Fruit fly (Drosophila melanogaster) S2 (cell line): ENCODE data around the gene CG15877.

ENCODE experiments used
- CG8478 ChIP-seq: fragments of >200 bp; optimal IDR thresholded peaks from 2 replicates; lab custom pipeline; 2018
- CTCF ChIP-seq, 2 experiments: fragments of >200 bp; optimal IDR thresholded peaks; 2 replicates each; lab custom pipeline; 2018

The CG15877 gene

dm6 chr3L:2407271-2407670 lies 29.9 kb upstream of the CG15877 start:
- no peak for TF ChIP-seq CG8478
- TF ChIP-seq CTCF (optimal IDR thresholded peaks at IDR 0.05; lab: Kevin White, UChicago): peak; percentile 34 to 63

DNA sequence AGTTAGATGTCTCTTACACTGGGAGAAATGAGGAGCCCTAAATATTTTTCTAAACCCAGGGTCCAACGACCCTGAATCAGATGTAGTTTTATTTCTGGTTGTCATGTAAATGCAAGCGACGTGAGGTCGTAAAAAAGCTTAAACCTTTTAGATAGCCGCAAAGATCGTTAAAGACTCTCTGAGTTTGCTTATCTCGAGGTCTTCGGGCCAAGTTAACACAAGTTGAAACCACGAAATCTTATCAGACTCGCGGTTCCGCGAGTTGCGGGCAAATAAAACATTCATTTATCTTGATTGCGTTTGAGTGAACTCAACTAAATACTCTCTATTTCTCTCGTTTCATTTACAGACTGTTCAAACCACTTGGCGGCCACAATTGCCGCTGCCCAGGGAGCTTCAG lies 24.9 kb upstream of the CG15877 start:
- no peak for TF ChIP-seq CTCF (optimal IDR thresholded peaks at IDR 0.05; lab: Kevin White, UChicago)
- no peak for TF ChIP-seq CG8478

DNA sequence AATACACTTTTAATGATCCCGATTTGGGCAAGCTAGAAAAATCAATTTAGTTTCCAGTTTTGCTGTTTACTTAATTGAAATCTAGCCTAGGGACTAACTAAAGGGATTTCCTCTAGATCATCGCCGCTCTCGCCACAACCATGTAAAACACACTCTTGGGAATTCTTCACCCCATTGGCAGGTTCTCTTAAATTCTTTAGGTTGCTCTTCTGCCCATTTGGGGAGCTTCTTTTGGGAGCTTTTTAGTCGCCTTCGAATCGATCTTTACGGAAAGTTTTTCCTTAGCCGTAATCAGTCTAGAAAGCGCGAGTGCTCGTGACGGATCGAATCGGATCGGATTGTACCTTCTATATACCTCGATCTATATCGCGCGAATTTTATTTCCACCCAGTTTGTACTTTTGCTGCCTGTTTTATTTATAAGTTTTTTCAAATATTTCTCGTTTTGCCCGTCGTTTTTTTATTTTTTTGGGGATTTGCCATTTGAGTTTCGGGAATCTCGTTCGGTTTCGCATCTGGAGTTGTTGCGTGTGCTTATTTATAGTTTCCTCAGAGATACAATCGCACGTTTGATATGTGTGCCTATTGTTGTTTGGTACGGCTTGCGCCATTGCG lies 23.0 kb upstream of the CG15877 start:
- TF ChIP-seq CG8478: no peak
- no peak for TF ChIP-seq CTCF (optimal IDR thresholded peaks at IDR 0.05; lab: Kevin White, UChicago)

- no peak for TF ChIP-seq CTCF (optimal IDR thresholded peaks at IDR 0.05; lab: Kevin White, UChicago)
- TF ChIP-seq CG8478: no peak
Observed at dm6 chr3L:2399788-2400187, 22.4 kb upstream of the CG15877 start.

- TF ChIP-seq CG8478: no peak
- TF ChIP-seq CTCF (optimal IDR thresholded peaks at IDR 0.05; lab: Kevin White, UChicago): no peak
Observed at dm6 chr3L:2398636-2399035, 21.3 kb upstream of the CG15877 start.

DNA sequence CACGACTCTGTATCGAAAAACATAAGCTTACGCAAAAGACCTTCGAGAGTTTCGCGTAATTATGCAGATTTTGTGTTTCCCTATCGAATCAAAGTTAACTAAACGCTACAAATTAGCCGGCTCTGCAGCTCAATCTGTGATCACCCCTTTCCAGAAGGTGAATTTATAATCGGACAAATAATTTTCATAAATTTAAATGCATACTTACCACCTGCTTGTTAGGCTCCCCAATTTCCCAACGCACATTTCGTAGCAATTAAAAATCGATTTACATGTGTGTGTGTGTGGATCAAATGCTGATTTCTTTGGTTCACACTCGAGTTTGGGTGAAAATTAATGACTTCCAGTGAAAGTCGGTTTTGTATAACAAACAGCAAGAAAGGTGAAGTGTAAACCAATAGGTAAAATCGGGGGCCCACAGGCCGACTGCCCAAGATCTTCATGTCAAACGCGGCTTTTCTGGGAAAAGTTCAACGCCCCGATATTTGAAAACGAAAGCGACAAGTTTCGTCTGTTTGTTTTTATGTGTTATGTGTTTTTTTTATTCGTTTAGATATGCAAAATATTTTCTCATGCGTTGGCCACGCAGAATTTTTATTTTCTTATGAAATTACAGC lies 20.3 kb upstream of the CG15877 start:
- TF ChIP-seq CG8478: no peak
- TF ChIP-seq CTCF (optimal IDR thresholded peaks at IDR 0.05; lab: Kevin White, UChicago): no peak

DNA sequence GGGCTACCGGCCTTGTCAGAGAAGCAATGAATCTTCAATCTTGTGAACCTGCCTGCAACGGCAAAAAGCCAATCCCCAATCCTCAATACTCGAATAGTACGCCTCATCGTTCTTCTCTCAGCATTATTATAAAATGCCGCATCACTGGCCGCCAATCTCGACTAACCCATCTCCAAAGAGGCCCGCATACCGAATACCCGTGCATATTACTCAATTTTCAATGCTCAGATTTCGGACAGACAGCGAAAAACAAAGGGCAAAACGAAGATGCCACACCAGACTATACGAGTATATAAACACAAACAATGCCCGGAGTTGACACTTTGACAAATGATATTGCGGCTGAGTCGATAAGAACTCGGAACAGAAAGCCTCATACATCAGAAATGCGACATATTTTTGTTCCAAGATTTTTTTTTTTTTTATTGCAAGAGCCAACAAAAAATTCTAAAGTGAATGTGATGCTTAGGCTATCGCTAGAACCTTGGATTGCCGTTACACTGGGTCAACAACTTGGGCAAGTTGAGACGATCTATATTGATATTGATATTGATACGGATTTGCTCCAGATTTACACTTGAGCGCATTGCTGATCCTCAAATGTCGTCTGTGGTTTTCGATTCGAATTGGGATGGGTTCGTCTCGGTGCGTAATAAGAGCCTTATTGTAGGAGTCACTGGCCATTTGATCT lies 15.5 kb upstream of the CG15877 start:
- TF ChIP-seq CG8478 (no peak), CTCF (optimal IDR thresholded peaks at IDR 0.05; lab: Kevin White, UChicago) (no peak)

- TF ChIP-seq CTCF (optimal IDR thresholded peaks at IDR 0.05; lab: Kevin White, UChicago): no peak
- TF ChIP-seq CG8478: no peak
Observed at dm6 chr3L:2390889-2391288, 13.5 kb upstream of the CG15877 start, which contains the start of the genes CG32298 and CG32299. CG32298 (minus strand) TSS chr3L:2390989. CG32299 (minus strand) TSS chr3L:2390989.

DNA sequence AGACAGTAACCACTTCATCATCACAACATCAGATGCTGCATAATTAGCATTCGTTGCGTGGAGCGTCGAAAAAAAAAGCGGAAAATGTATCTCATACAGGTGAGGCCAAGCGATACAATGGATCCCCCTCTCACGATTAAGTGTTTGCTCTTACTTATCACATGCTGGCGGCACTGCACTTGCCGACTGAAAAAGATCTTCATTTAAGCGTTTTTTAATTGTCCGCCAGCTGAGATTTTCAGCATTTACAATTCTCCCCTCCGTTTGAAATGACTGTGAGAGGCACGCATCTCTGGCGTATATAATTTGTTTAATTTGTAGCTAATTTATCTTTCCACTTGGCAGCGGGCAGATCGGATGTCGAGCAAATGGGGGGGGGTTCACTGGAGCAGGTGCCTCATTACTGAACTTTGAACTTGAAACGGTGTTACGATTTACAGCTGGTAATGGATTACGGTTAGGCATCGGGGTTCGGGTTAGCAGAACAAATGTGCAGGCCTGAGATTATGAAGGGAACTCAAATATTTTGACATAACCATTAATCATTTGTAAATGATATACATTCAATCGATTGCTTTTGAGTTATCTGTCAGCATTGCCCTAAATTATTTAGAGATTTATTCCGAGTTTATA lies 11.4 kb upstream of the CG15877 start, which contains the start of gene Mzt1:
TSS of gene Mzt1 (plus strand) at position 583 of the 633 bp plus-strand sequence.
- TF ChIP-seq CG8478: no peak
- TF ChIP-seq CTCF (optimal IDR thresholded peaks at IDR 0.05; lab: Kevin White, UChicago): no peak

DNA sequence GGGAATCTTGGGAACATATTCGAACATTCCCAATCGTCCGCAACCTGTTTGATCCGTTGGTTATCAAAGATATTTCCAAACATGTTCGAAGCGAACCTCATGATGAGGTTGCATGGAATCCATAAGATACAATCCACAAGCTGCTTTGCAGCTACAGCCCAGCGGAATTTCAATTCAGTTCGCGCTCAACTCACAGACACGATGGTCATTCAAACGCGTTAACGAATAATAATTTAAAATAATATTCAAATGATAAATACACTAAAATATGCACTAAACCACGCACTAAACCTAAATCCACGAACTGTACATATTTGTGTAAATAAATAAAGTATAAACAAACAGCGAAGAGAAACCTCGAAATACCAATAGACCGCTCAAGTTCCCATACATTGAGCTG lies 10.5 kb upstream of the CG15877 start:
- TF ChIP-seq CTCF (optimal IDR thresholded peaks at IDR 0.05; lab: Kevin White, UChicago) (no peak), CG8478 (no peak)

DNA sequence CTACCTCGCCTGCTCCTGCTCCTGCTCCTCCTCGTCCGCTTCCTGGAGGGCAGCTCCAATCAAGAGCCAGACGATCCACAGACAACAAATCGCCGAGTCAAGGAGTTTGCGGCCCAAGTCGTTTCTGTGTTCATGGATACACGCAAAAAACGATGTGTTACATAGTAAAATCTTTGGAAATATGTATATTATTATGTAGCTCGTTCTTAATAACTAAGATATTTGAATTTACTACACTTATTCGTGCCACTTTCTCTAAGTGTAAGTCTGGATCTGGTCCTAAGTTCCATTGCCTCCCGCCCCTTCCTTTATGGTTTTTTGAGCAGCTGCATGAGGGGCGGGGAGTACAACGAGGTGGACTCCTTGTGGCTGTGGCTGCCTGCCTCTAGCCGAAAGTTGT lies 9.1 kb upstream of the CG15877 start:
- TF ChIP-seq CTCF (optimal IDR thresholded peaks at IDR 0.05; lab: Kevin White, UChicago): no peak
- no peak for TF ChIP-seq CG8478

DNA sequence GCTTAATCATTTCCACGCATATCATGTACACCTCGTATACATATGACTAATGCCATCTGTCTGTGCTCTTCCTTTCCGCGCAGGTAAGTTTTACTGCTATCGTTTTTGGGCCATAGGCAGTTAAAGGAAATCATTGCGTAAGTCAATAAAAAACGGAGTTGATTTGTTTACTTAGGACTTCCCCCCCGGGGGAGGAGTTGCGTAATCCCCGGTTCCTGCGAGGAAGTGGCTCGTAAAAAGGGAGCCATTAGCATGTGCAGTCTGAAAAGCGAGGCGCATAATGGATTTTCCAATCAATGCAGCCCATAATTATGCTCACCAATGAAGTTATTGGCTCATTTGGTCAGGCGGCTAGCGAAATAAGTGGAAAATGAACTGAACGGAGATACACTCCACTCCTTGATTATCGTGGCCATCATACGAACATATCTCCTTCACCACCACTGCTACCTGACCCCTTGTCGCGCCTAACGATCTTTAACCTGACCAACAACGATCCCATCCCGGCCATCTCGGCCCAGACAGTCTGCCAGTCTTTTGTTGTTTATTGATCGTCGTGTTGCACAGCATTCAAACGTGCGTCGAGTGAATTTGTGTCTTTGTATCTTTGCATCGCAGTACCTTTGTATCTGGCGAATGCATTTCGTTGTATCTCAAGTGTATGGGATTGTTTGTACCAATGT lies 8.1 kb upstream of the CG15877 start:
- no peak for TF ChIP-seq CG8478
- TF ChIP-seq CTCF (optimal IDR thresholded peaks at IDR 0.05; lab: Kevin White, UChicago): no peak

DNA sequence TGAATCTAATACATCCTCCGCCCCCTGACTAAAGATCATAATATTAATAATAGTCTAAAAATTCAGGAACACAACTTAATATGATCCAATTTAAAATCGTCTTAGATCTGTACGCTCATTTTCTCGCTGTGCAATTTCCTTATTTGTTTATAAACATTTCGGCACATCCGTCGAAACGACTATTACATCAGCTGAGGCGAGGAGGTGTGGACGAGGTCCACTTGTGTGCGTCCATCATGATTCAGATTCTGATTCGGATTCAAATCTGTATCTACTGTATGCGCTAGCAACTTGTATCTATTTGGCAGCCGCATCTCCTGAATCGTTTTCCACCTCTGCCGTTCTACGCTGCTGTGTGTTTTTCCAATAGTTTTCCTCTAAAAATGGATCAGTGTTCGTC lies 2.1 kb upstream of the CG15877 start:
- no peak for TF ChIP-seq CTCF (optimal IDR thresholded peaks at IDR 0.05; lab: Kevin White, UChicago)
- TF ChIP-seq CG8478: no peak

DNA sequence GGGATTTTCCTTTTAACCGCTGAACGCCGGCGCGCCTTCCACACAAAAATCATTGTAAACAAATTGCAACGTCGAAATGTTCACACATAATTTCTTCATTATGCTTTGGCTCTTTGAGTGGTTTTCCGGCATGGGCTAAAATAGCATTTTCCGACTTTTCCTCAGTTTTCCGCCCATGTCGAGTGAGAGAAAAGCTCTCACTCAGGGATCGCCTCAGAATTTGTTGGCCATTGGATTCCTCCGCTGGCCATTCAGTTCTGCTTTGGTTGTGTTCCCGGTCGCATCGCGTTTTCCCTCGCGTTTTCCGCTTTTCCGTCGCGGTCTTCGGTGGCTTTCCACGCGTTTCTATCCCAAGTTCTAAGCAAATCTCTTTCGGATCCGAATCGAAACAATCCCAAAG lies 1.2 kb upstream of the CG15877 start:
- TF ChIP-seq CG8478: no peak
- no peak for TF ChIP-seq CTCF (optimal IDR thresholded peaks at IDR 0.05; lab: Kevin White, UChicago)

- TF ChIP-seq CG8478 (no peak), CTCF (optimal IDR thresholded peaks at IDR 0.05; lab: Kevin White, UChicago) (no peak)
Observed at dm6 chr3L:2373421-2374043, 3.8 kb downstream of the CG15877 start, which contains the start of the genes mRpL23 and CG9004. mRpL23 (minus strand) TSS chr3L:2373704. CG9004 (plus strand) TSS chr3L:2373728.
